Fruit fly (Drosophila melanogaster): Measurements from ENCODE around the gene SP1029.

SP1029 gene

dm6 chr3R:29204612-29205480, 45.4 kb downstream of the SP1029 start (continued):
- peak; percentile 66 for TF ChIP-seq CG10959 (GFP tag; IDR thresholded peaks at IDR 0.05)
- TF ChIP-seq CG6683 (GFP tag; optimal IDR thresholded peaks at IDR 0.05) = peak; percentile 23
- no peak for TF ChIP-seq rib (GFP tag; IDR thresholded peaks at IDR 0.05)
- TF ChIP-seq Deaf1 (tag; optimal IDR thresholded peaks at IDR 0.05) = peak; percentile 24
- no peak for TF ChIP-seq CG8478 (optimal IDR thresholded peaks at IDR 0.05)
- no peak for TF ChIP-seq sna (GFP tag; IDR thresholded peaks at IDR 0.05; ENCODE audit: partially characterized antibody)
- peak; percentile 41 for TF ChIP-seq CG31365 (tag; optimal IDR thresholded peaks at IDR 0.05)
- TF ChIP-seq so (GFP tag; IDR thresholded peaks at IDR 0.05) = peak; percentile 68; the same call in 1 of the 3 replicates
- peak; percentile 61 for TF ChIP-seq odd (GFP tag; optimal IDR thresholded peaks at IDR 0.05)
- TF ChIP-seq tio (GFP tag; optimal IDR thresholded peaks at IDR 0.05) = peak; percentile 41
- no peak for TF ChIP-seq lbe (GFP tag; optimal IDR thresholded peaks at IDR 0.05)
- peak; percentile 84 for TF ChIP-seq CG4424 (GFP tag; optimal IDR thresholded peaks at IDR 0.05)
- TF ChIP-seq lab (GFP tag; optimal IDR thresholded peaks at IDR 0.05) = peak; percentile 76
- peak; percentile 80 for TF ChIP-seq Six4 (GFP tag; optimal IDR thresholded peaks at IDR 0.05)
- 0 out of 2 replicates have a peak, but pooled peaks have one; percentile 7 for TF ChIP-seq klu (GFP tag; IDR thresholded peaks at IDR 0.05)
- peak; percentile 70 for TF ChIP-seq HHEX (GFP tag; optimal IDR thresholded peaks at IDR 0.05)
- TF ChIP-seq BEAF-32 (GFP tag; optimal IDR thresholded peaks at IDR 0.05) = no peak
- peak; percentile 75 for TF ChIP-seq Abd-B (GFP tag; optimal IDR thresholded peaks at IDR 0.05)
- TF ChIP-seq CG12219 (GFP tag; optimal IDR thresholded peaks at IDR 0.05) = peak; percentile 80
- no peak for TF ChIP-seq CG14860 (GFP tag; IDR thresholded peaks at IDR 0.05; ENCODE audit: partially characterized antibody)
- TF ChIP-seq CG10209 (GFP tag; optimal IDR thresholded peaks at IDR 0.05) = peak; percentile 68
- TF ChIP-seq lmd (GFP tag; IDR thresholded peaks at IDR 0.05) = peak; percentile 82
- peak; percentile 84 for TF ChIP-seq Oli (tag; optimal IDR thresholded peaks at IDR 0.05)
- TF ChIP-seq D (optimal IDR thresholded peaks at IDR 0.05) = no peak
- TF ChIP-seq D (GFP tag; optimal IDR thresholded peaks at IDR 0.05) = peak; percentile 87
- no peak for TF ChIP-seq Doc3 (GFP tag; IDR thresholded peaks at IDR 0.05; ENCODE audit: partially characterized antibody)
- no peak for TF ChIP-seq CG1832 (GFP tag; optimal IDR thresholded peaks at IDR 0.05)
- peak; percentile 73 for TF ChIP-seq jing (GFP tag; optimal IDR thresholded peaks at IDR 0.05)
- TF ChIP-seq CG3847 (GFP tag; IDR thresholded peaks at IDR 0.05) = peak; percentile 65
- no peak; the same call in 1 of the 2 replicates for TF ChIP-seq Adf1 (GFP tag; IDR thresholded peaks at IDR 0.05)
- TF ChIP-seq ewg (GFP tag; optimal IDR thresholded peaks at IDR 0.05) = peak; percentile 68
- peak; percentile 43; the same call in 1 of the 2 replicates for TF ChIP-seq dati (GFP tag; IDR thresholded peaks at IDR 0.05)
- no peak for TF ChIP-seq CG3838 (GFP tag; optimal IDR thresholded peaks at IDR 0.05)
- TF ChIP-seq pita (GFP tag; optimal IDR thresholded peaks at IDR 0.05) = no peak
- peak; percentile 56 for TF ChIP-seq CG3163 (GFP tag; optimal IDR thresholded peaks at IDR 0.05)
- TF ChIP-seq Oaz (GFP tag; IDR thresholded peaks at IDR 0.05) = peak; percentile 27; the same call in 1 of the 2 replicates
- TF ChIP-seq maf-S (GFP tag; optimal IDR thresholded peaks at IDR 0.05) = peak; percentile 72
- TF ChIP-seq insv (GFP tag; optimal IDR thresholded peaks at IDR 0.05) = no peak
- peak; percentile 42 for TF ChIP-seq CG4854 (GFP tag; optimal IDR thresholded peaks at IDR 0.05)
- peak; percentile 42 for TF ChIP-seq Jarid2 (GFP tag; optimal IDR thresholded peaks at IDR 0.05)
- peak; percentile 29 to 83 for TF ChIP-seq Hr51 (GFP tag; optimal IDR thresholded peaks at IDR 0.05)
- TF ChIP-seq hth (optimal IDR thresholded peaks at IDR 0.05) = no peak
- peak; percentile 79 for TF ChIP-seq ind (GFP tag; optimal IDR thresholded peaks at IDR 0.05)
- peak; percentile 1 for TF ChIP-seq CG30020 (tag; optimal IDR thresholded peaks at IDR 0.05)
- no peak for TF ChIP-seq zf30C (GFP tag; optimal IDR thresholded peaks at IDR 0.05)
- TF ChIP-seq MBD-R2 (GFP tag; IDR thresholded peaks at IDR 0.05) = no peak
- peak; percentile 28 for TF ChIP-seq CG6854 (GFP tag; optimal IDR thresholded peaks at IDR 0.05)
- peak; percentile 38 for TF ChIP-seq CG13123 (GFP tag; optimal IDR thresholded peaks at IDR 0.05)
- TF ChIP-seq Side (GFP tag; optimal IDR thresholded peaks at IDR 0.05) = peak; percentile 71
